Worm (Caenorhabditis elegans) whole organism, L4/young adult: ENCODE measurements around the gene srx-68.

Source experiments
- W03F9.2 ChIP-seq: fragments of 150-350 bp; optimal IDR thresholded peaks from 2 replicates; lab custom pipeline; 2014; ENCODE audit warnings: missing biosample characterization, missing genetic modification characterization
- dao-5 ChIP-seq: sonication (generic microtip); optimal IDR thresholded peaks from 2 replicates; lab custom pipeline; 2016; ENCODE audit warnings: missing genotype, missing genetic modification characterization, moderate library complexity, missing compliant biosample characterization
- him-1 ChIP-seq: sonication (generic microtip); optimal IDR thresholded peaks from 2 replicates; lab custom pipeline; 2016; ENCODE audit warnings: missing genotype, missing genetic modification reagents, missing genetic modification characterization, missing compliant biosample characterization

Gene srx-68

DNA sequence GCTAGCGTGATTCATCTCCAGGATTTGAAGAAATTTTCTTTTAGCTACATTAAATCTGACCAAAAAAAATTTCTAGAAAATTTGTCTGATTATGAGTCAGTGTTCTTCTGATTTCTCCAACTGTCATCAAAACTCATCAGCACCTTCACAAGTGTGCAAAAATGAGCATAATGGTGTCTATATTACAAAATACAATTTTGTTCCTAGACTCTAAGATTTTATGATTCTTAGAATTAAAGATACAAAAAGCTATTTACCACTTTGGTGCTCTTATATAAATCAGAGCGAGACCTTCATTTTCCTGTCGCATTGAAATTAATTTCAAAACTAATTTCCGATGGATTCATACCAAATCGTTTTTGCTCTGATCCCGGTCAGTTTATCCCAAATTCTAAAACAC, at the start of gene srx-68:
TSS of gene srx-68 (plus strand) at position 301 of the 400 bp plus-strand sequence.
- no peak for TF ChIP-seq dao-5 (tag; lab: Kevin White, UChicago)
- no peak for TF ChIP-seq him-1
- TF ChIP-seq W03F9.2, result no peak

- TF ChIP-seq him-1 (no peak), dao-5 (tag; lab: Kevin White, UChicago) (no peak), W03F9.2 (no peak)
These were observed 49.7 kb upstream of the srx-68 start, which contains the start of gene nhr-187 for ce11 chrV:3862851-3863250. Gene nhr-187, minus strand, starts transcription at chrV:3862951.

ce11 chrV:3865273-3865672, 47.3 kb upstream of the srx-68 start:
- TF ChIP-seq dao-5 (tag; lab: Kevin White, UChicago), result no peak
- no peak for TF ChIP-seq him-1
- TF ChIP-seq W03F9.2, result no peak

ce11 chrV:3868905-3869304, 43.7 kb upstream of the srx-68 start, which contains the start of gene nhr-157:
Gene nhr-157, minus strand, starts transcription at chrV:3869005.
- no peak for TF ChIP-seq W03F9.2
- TF ChIP-seq dao-5 (tag; lab: Kevin White, UChicago), result no peak
- no peak for TF ChIP-seq him-1

DNA sequence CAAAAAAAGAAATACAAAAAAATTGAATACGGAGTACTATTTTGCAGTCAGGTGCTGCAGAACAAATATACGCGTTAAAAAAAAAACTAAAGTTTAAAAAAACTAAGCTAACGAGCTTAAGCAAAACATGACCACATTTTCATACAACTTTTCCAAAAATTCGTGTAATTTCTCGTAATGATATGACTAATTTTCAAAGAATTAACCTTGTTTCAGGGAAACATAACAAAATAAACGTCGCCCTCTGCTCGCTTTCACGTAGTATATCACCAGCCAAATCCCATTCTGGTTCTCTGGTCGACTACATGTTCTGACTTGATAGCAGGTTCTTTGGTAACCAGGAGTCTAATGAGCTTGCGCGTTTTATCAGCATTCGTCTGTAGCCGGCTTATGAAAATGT, 42.2 kb upstream of the srx-68 start:
- TF ChIP-seq him-1, result no peak
- TF ChIP-seq dao-5 (tag; lab: Kevin White, UChicago), result no peak

DNA sequence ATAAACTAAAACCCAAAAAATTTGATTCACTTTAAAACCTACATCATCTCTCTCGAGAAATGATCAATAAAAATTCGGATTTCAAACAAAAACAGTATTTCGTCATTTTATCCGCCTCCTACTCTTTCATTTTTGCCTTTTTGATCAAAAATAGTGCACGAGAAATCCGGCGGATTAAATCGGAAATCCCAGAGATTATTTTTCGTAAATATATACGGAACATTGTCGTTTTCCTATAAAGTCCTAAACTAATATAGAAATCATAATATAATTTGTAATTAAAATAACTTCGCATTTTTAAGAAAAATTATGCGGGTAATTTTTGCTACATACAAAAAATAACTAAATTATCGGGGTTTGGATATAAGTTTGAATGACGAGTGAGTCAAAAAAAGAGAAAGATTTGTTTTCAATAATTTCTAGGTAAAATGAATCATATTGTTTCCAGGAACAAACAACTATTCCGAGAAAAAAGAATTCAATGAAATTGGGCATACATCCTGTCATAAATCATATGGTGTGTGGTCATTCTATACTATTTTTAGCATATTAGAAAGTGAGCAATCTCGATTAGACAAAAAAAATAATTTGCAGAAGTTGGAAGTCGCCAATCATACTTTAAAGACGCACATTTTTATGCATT, 38.3 kb upstream of the srx-68 start, which contains the start of gene nhr-158:
TSS of gene nhr-158 (minus strand) at position 51 of the 643 bp plus-strand sequence.
- TF ChIP-seq W03F9.2, result no peak
- no peak for TF ChIP-seq dao-5 (tag; lab: Kevin White, UChicago)
- TF ChIP-seq him-1, result no peak

- TF ChIP-seq him-1, result no peak
- TF ChIP-seq dao-5 (tag; lab: Kevin White, UChicago), result no peak
- TF ChIP-seq W03F9.2, result no peak
These were observed 35.3 kb upstream of the srx-68 start for ce11 chrV:3877242-3877641.

ce11 chrV:3878223-3878622, 34.3 kb upstream of the srx-68 start, which contains the start of gene nhr-159:
Gene nhr-159, minus strand, starts transcription at chrV:3878323.
- TF ChIP-seq him-1 (no peak), dao-5 (tag; lab: Kevin White, UChicago) (no peak), W03F9.2 (no peak)

- no peak for TF ChIP-seq him-1
- TF ChIP-seq dao-5 (tag; lab: Kevin White, UChicago), result no peak
- no peak for TF ChIP-seq W03F9.2
These were observed 28.0 kb upstream of the srx-68 start for ce11 chrV:3884550-3884949.

ce11 chrV:3886104-3886503, 26.5 kb upstream of the srx-68 start, which contains the start of gene nhr-124:
Gene nhr-124, minus strand, starts transcription at chrV:3886204.
- TF ChIP-seq dao-5 (tag; lab: Kevin White, UChicago) (no peak), him-1 (no peak), W03F9.2 (no peak)

DNA sequence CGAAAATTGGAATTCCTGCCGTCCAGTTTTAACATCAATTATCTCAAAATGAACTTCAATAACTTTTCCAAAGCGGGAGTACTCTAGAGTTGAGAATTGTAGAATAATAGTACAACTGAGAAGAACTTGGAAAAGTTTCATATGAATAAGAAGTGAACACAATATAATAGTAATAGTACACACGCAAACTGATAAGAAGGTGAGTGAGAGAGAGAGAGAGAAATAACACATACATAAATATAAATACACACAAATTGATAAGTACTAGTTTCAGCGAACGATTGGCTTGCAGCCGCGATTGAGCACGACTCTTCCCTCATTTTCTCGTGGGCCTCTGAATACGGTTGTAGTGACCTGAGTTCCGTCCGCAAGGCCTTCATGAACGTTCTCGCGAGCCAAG, 23.5 kb upstream of the srx-68 start, which contains the start of gene C17E7.13:
TSS of gene C17E7.13 (minus strand) at position 176 of the 400 bp plus-strand sequence.
- no peak for TF ChIP-seq W03F9.2
- TF ChIP-seq him-1, result no peak
- no peak for TF ChIP-seq dao-5 (tag; lab: Kevin White, UChicago)

DNA sequence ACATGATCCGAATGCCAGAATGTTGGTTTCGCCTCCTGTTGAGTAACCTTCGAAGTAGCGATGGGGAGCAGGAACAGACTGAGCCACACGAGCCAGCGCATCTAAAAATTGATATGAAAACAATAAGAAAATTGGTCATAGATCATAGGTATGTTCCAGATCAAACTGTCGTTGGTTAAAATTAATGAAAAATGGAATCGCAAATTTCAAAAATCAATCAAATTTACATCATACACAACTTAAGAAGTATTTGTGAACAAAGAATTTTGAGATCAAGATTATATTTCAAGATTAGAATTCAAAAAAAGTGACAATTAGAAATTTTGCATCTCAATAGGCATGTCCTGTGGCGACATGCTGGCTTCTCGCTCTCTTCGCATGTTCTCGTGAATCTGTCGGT, 21.8 kb upstream of the srx-68 start, which contains the start of gene C17E7.9:
TSS of gene C17E7.9 (minus strand) at position 101 of the 400 bp plus-strand sequence.
- no peak for TF ChIP-seq dao-5 (tag; lab: Kevin White, UChicago)
- no peak for TF ChIP-seq W03F9.2
- TF ChIP-seq him-1, result no peak

ce11 chrV:3891919-3892318, 20.7 kb upstream of the srx-68 start, which contains the start of gene C17E7.12:
Gene C17E7.12, minus strand, starts transcription at chrV:3892019.
- TF ChIP-seq dao-5 (tag; lab: Kevin White, UChicago) (no peak), W03F9.2 (no peak), him-1 (no peak)

DNA sequence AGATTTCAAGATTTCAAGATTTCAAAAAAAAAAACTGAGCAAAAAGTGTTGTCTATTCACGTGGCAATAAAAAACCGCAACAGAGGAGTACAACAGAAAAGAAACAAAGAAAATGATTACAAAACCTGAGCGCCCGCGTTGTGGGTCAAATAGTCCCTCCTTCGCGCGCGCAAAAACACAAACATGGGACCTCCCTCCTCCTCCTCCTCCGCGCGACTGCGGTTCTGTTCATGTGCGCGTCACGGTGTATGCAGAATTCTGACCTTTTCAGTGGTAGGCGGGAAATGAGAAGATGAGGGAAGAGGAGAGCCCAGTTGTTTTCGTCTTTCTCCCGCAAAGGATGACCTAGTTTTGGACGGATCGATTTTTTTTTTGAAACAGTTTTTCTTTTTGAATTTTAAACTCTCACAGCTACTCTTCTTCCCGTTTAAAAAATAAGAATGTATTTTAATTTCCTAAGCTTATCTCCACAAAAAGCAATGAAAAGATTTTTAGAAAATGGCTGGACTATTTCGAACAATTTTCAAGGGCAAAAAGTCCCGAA, 20.1 kb upstream of the srx-68 start, which contains the start of gene C17E7.4:
TSS of gene C17E7.4 (plus strand) at position 494 of the 544 bp plus-strand sequence.
- no peak for TF ChIP-seq him-1
- TF ChIP-seq dao-5 (tag; lab: Kevin White, UChicago), result no peak
- TF ChIP-seq W03F9.2, result no peak

- TF ChIP-seq W03F9.2, result no peak
- no peak for TF ChIP-seq him-1
- no peak for TF ChIP-seq dao-5 (tag; lab: Kevin White, UChicago)
These were observed 17.9 kb upstream of the srx-68 start, which contains the start of gene sre-9 for ce11 chrV:3894661-3895060. Gene sre-9, plus strand, starts transcription at chrV:3894961.
